Worm (Caenorhabditis elegans) whole organism, L1 larva: ENCODE results near the gene irld-25.

Experiments
- nhr-76 ChIP-seq: sonication (generic microtip); optimal IDR thresholded peaks from 2 replicates; lab custom pipeline; 2017; ENCODE audit warnings: missing biosample characterization, missing genetic modification characterization
- tlp-1 ChIP-seq: fragments of 150-350 bp; optimal IDR thresholded peaks from 2 replicates; lab custom pipeline; 2014; ENCODE audit warnings: missing biosample characterization, missing genetic modification characterization

DNA sequence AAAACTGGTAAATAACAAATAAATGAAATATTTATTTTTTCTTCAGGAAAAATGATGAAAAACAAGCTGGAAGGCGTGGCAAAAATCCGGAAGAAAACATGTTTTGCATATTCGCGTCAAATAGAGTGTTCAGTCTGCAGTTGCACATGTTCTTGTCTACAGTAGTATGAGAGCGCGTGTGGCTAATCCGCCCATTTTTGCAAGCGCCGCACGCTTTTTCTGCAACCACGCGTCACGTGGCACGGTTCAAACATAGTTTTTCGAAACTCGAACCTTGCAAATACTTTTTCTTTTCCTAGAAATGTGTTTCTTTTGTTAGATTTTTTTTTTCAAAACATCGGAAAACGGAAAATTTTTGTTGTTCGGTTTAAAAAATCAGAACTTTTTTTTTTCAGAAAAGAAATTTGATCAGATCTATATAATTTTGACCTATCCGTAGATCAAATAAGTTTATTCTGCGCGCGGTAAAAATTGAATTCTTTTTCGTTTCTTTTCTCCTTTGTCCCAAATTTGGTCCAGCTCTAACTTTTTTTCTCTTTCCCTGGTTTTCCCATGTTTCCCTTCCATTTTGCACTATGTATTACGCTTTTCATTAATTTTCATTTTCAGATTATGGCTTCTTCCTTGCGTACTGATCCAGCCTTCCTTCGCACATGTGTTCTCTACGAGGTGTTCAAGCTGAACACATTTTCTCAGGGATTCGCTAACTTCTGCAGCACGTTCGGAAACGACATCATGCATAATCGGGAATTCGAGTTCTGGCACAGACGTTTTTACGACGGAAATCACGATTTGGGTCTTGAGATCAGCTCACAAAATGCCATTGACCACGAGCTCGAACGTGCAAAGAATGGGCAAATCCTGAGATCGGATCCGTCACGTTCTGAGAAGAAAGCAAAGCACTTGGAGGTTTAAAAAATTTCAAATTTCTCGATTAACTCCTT is 37.1 kb upstream of the irld-25 start, which contains the start of gene Y75B12B.1:
- TF ChIP-seq tlp-1, result no peak
- no peak for TF ChIP-seq nhr-76
